Worm (Caenorhabditis elegans): Measurements from ENCODE around the gene egli-1.

egli-1 gene

DNA sequence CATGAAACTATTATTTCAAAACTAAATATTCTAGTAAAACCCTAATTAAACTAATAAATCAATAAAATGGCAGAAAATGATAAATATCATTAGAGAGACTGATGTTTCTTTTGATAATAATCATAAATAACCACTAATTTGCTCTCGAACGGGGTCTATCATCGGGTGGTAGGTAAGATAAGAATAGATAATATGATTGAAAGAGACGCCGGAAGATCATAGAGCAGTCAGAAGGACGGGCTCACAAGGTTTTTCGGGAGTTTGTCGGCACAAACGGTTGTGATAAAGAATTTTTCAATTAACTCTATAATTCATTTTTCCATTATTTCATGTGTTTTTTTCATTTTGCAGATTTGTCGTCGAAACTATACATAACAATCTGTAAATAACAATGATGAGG, 22.7 kb upstream of the egli-1 start (continued):
- TF ChIP-seq T26A8.4 (GFP tag; IDR thresholded peaks at IDR 0.05) (no peak), spr-1 (tag; optimal IDR thresholded peaks at IDR 0.05) (no peak), Y75B8A.6 (GFP tag; IDR thresholded peaks at IDR 0.05) (no peak), nhr-48 (tag; optimal IDR thresholded peaks at IDR 0.05) (no peak), cey-2 (tag; optimal IDR thresholded peaks at IDR 0.05; ENCODE audit: borderline replicate concordance, insufficient read depth) (no peak), snpc-4 (tag; optimal IDR thresholded peaks at IDR 0.05) (no peak), pqm-1 (tag; optimal IDR thresholded peaks at IDR 0.05) (peak; percentile 98), ceh-62 (tag; optimal IDR thresholded peaks at IDR 0.05) (no peak), Y48G9A.11 (GFP tag; IDR thresholded peaks at IDR 0.05) (no peak), unc-62 (GFP tag; optimal IDR thresholded peaks at IDR 0.05 in 1 of 2) (no peak), unc-62 (tag; optimal IDR thresholded peaks at IDR 0.05) (no peak), arid-1 (GFP tag; conservative IDR thresholded peaks at IDR 0.05) (no peak), nhr-42 (GFP tag; IDR thresholded peaks at IDR 0.05) (no peak), ceh-32 (tag; optimal IDR thresholded peaks at IDR 0.05; ENCODE audit: poor library complexity) (no peak), nhr-41 (GFP tag; IDR thresholded peaks at IDR 0.05) (no peak), egl-43 (GFP tag; IDR thresholded peaks at IDR 0.05) (no peak), attf-4 (tag; optimal IDR thresholded peaks at IDR 0.05) (no peak), lsy-2 (tag; optimal IDR thresholded peaks at IDR 0.05) (no peak), skn-1 (tag; optimal IDR thresholded peaks at IDR 0.05) (no peak), jun-1 (tag; optimal IDR thresholded peaks at IDR 0.05) (no peak), set-16 (GFP tag; IDR thresholded peaks at IDR 0.05) (no peak), ama-1 (optimal IDR thresholded peaks at IDR 0.05) (no peak), nhr-11 (tag; optimal IDR thresholded peaks at IDR 0.05) (no peak), lir-3 (tag; optimal IDR thresholded peaks at IDR 0.05) (no peak), ceh-44 (GFP tag; IDR thresholded peaks at IDR 0.05) (no peak), gei-8 (GFP tag; optimal IDR thresholded peaks at IDR 0.05) (no peak), saeg-2 (GFP tag; IDR thresholded peaks at IDR 0.05) (no peak), ctbp-1 (GFP tag; IDR thresholded peaks at IDR 0.05) (no peak), lin-29 (GFP tag; IDR thresholded peaks at IDR 0.05) (no peak), ztf-7 (tag; optimal IDR thresholded peaks at IDR 0.05) (no peak), lin-39 (tag; optimal IDR thresholded peaks at IDR 0.05) (no peak), dmd-9 (GFP tag; IDR thresholded peaks at IDR 0.05) (no peak), daf-16 (GFP tag; optimal IDR thresholded peaks at IDR 0.05) (peak in 1 of 2 experiments; percentile 55), daf-16 (tag; optimal IDR thresholded peaks at IDR 0.05) (peak; percentile 54), rbr-2 (tag; optimal IDR thresholded peaks at IDR 0.05) (no peak), ceh-82 (tag; optimal IDR thresholded peaks at IDR 0.05) (no peak), unc-130 (GFP tag; optimal IDR thresholded peaks at IDR 0.05) (no peak), egl-27 (tag; optimal IDR thresholded peaks at IDR 0.05) (no peak), mes-2 (tag; optimal IDR thresholded peaks at IDR 0.05; ENCODE audit: poor library complexity, severe bottlenecking) (no peak), dve-1 (tag; optimal IDR thresholded peaks at IDR 0.05; ENCODE audit: insufficient read depth) (peak; percentile 79), lin-1 (GFP tag; IDR thresholded peaks at IDR 0.05) (peak; percentile 83), unc-39 (tag; optimal IDR thresholded peaks at IDR 0.05) (no peak), nhr-6 (tag; optimal IDR thresholded peaks at IDR 0.05) (no peak), zag-1 (tag; optimal IDR thresholded peaks at IDR 0.05) (no peak), mxl-2 (GFP tag; conservative IDR thresholded peaks at IDR 0.05) (no peak), D1046.2 (GFP tag; IDR thresholded peaks at IDR 0.05) (no peak), nhr-25 (tag; optimal IDR thresholded peaks at IDR 0.05; ENCODE audit: borderline replicate concordance, insufficient read depth) (no peak), lin-13 (GFP tag; optimal IDR thresholded peaks at IDR 0.05) (no peak), tag-97 (GFP tag; IDR thresholded peaks at IDR 0.05) (no peak), snpc-1.2 (GFP tag; IDR thresholded peaks at IDR 0.05) (no peak), mdl-1 (tag; optimal IDR thresholded peaks at IDR 0.05) (no peak), ZK337.2 (GFP tag; IDR thresholded peaks at IDR 0.05) (no peak), ces-1 (GFP tag; optimal IDR thresholded peaks at IDR 0.05) (no peak)
